Worm (Caenorhabditis elegans) whole organism, L4/young adult: ENCODE measurements around the gene K10H10.7.

Source experiments
- W03F9.2 ChIP-seq: fragments of 150-350 bp; optimal IDR thresholded peaks from 2 replicates; lab custom pipeline; 2014; ENCODE audit warnings: missing biosample characterization, missing genetic modification characterization
- dao-5 ChIP-seq: sonication (generic microtip); optimal IDR thresholded peaks from 2 replicates; lab custom pipeline; 2016; ENCODE audit warnings: missing genotype, missing genetic modification characterization, moderate library complexity, missing compliant biosample characterization
- him-1 ChIP-seq: sonication (generic microtip); optimal IDR thresholded peaks from 2 replicates; lab custom pipeline; 2016; ENCODE audit warnings: missing genotype, missing genetic modification reagents, missing genetic modification characterization, missing compliant biosample characterization

Gene K10H10.7

ce11 chrII:14515017-14515416 is 7.6 kb upstream of the K10H10.7 start, which contains the start of gene K10H10.9:
Gene K10H10.9, minus strand, starts transcription at chrII:14515117.
- TF ChIP-seq him-1 (no peak), W03F9.2 (tag; lab: Kevin White, UChicago) (no peak), dao-5 (tag; lab: Kevin White, UChicago) (no peak)

ce11 chrII:14511189-14511588 is 3.7 kb upstream of the K10H10.7 start, which contains the start of gene K10H10.13:
Gene K10H10.13, minus strand, starts transcription at chrII:14511289.
- TF ChIP-seq W03F9.2 (tag; lab: Kevin White, UChicago) (no peak), dao-5 (tag; lab: Kevin White, UChicago) (no peak), him-1 (no peak)

- no peak for TF ChIP-seq him-1
- no peak for TF ChIP-seq W03F9.2 (tag; lab: Kevin White, UChicago)
- TF ChIP-seq dao-5 (tag; lab: Kevin White, UChicago), result no peak
Measured at ce11 chrII:14510162-14510561, 2.7 kb upstream of the K10H10.7 start.

ce11 chrII:14506245-14506644 is 1.2 kb downstream of the K10H10.7 start, which contains the start of gene K10H10.12:
Gene K10H10.12, minus strand, starts transcription at chrII:14506345.
- TF ChIP-seq dao-5 (tag; lab: Kevin White, UChicago) (no peak), him-1 (no peak)

ce11 chrII:14502997-14503396 is 4.5 kb downstream of the K10H10.7 start, which contains the start of gene K10H10.6:
Gene K10H10.6, plus strand, starts transcription at chrII:14503297.
- TF ChIP-seq him-1 (no peak), W03F9.2 (tag; lab: Kevin White, UChicago) (no peak), dao-5 (tag; lab: Kevin White, UChicago) (no peak)

- TF ChIP-seq dao-5 (tag; lab: Kevin White, UChicago) (no peak), him-1 (no peak), W03F9.2 (tag; lab: Kevin White, UChicago) (no peak)
Measured at ce11 chrII:14501447-14501846, 6.0 kb downstream of the K10H10.7 start, which contains the start of gene K10H10.5. Gene K10H10.5, plus strand, starts transcription at chrII:14501747.

ce11 chrII:14500122-14500521 is 7.3 kb downstream of the K10H10.7 start, which contains the start of gene K10H10.4:
Gene K10H10.4, plus strand, starts transcription at chrII:14500422.
- TF ChIP-seq W03F9.2 (tag; lab: Kevin White, UChicago), result no peak
- no peak for TF ChIP-seq him-1
- no peak for TF ChIP-seq dao-5 (tag; lab: Kevin White, UChicago)

- TF ChIP-seq him-1 (no peak), dao-5 (tag; lab: Kevin White, UChicago) (no peak), W03F9.2 (tag; lab: Kevin White, UChicago) (no peak)
Measured at ce11 chrII:14497848-14498247, 9.6 kb downstream of the K10H10.7 start, which contains the start of gene dhs-8. Gene dhs-8, plus strand, starts transcription at chrII:14498026.

- peak; percentile 66 for TF ChIP-seq him-1
- TF ChIP-seq dao-5 (tag; lab: Kevin White, UChicago), result peak; percentile 57
- TF ChIP-seq W03F9.2 (tag; lab: Kevin White, UChicago), result peak; percentile 21
Measured at ce11 chrII:14496809-14497208, 10.7 kb downstream of the K10H10.7 start.

- TF ChIP-seq him-1 (no peak), dao-5 (tag; lab: Kevin White, UChicago) (no peak), W03F9.2 (tag; lab: Kevin White, UChicago) (no peak)
Measured at ce11 chrII:14495341-14495740, 12.1 kb downstream of the K10H10.7 start.

ce11 chrII:14494464-14494863 is 13.0 kb downstream of the K10H10.7 start:
- TF ChIP-seq dao-5 (tag; lab: Kevin White, UChicago), result no peak
- TF ChIP-seq him-1, result no peak
- TF ChIP-seq W03F9.2 (tag; lab: Kevin White, UChicago), result no peak

ce11 chrII:14494414-14494463 is 13.2 kb downstream of the K10H10.7 start, which contains the start of gene cysl-2:
Gene cysl-2, minus strand, starts transcription at chrII:14494451.
- TF ChIP-seq dao-5 (tag; lab: Kevin White, UChicago) (no peak), him-1 (no peak), W03F9.2 (tag; lab: Kevin White, UChicago) (no peak)

- TF ChIP-seq him-1 (no peak), W03F9.2 (tag; lab: Kevin White, UChicago) (no peak), dao-5 (tag; lab: Kevin White, UChicago) (no peak)
Measured at ce11 chrII:14494014-14494413, 13.4 kb downstream of the K10H10.7 start.

ce11 chrII:14492592-14493196 is 14.8 kb downstream of the K10H10.7 start:
- TF ChIP-seq dao-5 (tag; lab: Kevin White, UChicago) (no peak), him-1 (no peak), W03F9.2 (tag; lab: Kevin White, UChicago) (no peak)

- TF ChIP-seq dao-5 (tag; lab: Kevin White, UChicago) (no peak), W03F9.2 (tag; lab: Kevin White, UChicago) (no peak), him-1 (no peak)
Measured at ce11 chrII:14489407-14489806, 18.1 kb downstream of the K10H10.7 start, which contains the start of gene vnut-1. Gene vnut-1, plus strand, starts transcription at chrII:14489802.
